Fruit fly (Drosophila melanogaster): ENCODE results near the gene CG42857.

CG42857 gene

dm6 chr3R:9800644-9801330, 20.2 kb downstream of the CG42857 start, which contains the start of the genes CG9467 and CG8526 (continued):
- peak; percentile 15 for TF ChIP-seq Bdp1 (GFP tag; optimal IDR thresholded peaks at IDR 0.05)
- TF ChIP-seq nerfin-1 (tag; optimal IDR thresholded peaks at IDR 0.05) = peak; percentile 87
- no peak for TF ChIP-seq CG18599 (GFP tag; optimal IDR thresholded peaks at IDR 0.05)
- no peak for TF ChIP-seq CG10959 (GFP tag; IDR thresholded peaks at IDR 0.05)
- TF ChIP-seq Nf-YA (GFP tag; IDR thresholded peaks at IDR 0.05) = no peak
- peak; percentile 86 for TF ChIP-seq CG9932 (GFP tag; IDR thresholded peaks at IDR 0.05)
- peak; percentile 79 for TF ChIP-seq trem (tag; optimal IDR thresholded peaks at IDR 0.05)
- TF ChIP-seq CG12659 (GFP tag; optimal IDR thresholded peaks at IDR 0.05) = peak; percentile 75
- TF ChIP-seq CG4360 (GFP tag; IDR thresholded peaks at IDR 0.05) = no peak
- no peak for TF ChIP-seq ERR (GFP tag; optimal IDR thresholded peaks at IDR 0.05)
- TF ChIP-seq gsb-n (tag; optimal IDR thresholded peaks at IDR 0.05) = no peak
- TF ChIP-seq CG14965 (GFP tag; optimal IDR thresholded peaks at IDR 0.05; ENCODE audit: borderline replicate concordance) = no peak
- peak; percentile 77 for TF ChIP-seq CG15696 (tag; optimal IDR thresholded peaks at IDR 0.05)
- TF ChIP-seq otp (GFP tag; IDR thresholded peaks at IDR 0.05) = 0 out of 3 replicates have a peak, but pooled peaks have one; percentile 26
- TF ChIP-seq CG5245 (GFP tag; optimal IDR thresholded peaks at IDR 0.05) = peak; percentile 34
- TF ChIP-seq CG13287 (GFP tag; IDR thresholded peaks at IDR 0.05; ENCODE audit: partially characterized antibody) = peak; percentile 84
- TF ChIP-seq sna (GFP tag; IDR thresholded peaks at IDR 0.05; ENCODE audit: partially characterized antibody) = 0 out of 2 replicates have a peak, but pooled peaks have one; percentile 29
- peak; percentile 68 for TF ChIP-seq CG6272 (GFP tag; IDR thresholded peaks at IDR 0.05)
- peak; percentile 79; the same call in 2 of the 4 replicates for TF ChIP-seq chinmo (GFP tag; IDR thresholded peaks at IDR 0.05; ENCODE audit: partially characterized antibody)
- TF ChIP-seq Drgx (GFP tag; IDR thresholded peaks at IDR 0.05) = no peak
- TF ChIP-seq Dref (GFP tag; IDR thresholded peaks at IDR 0.05) = peak; percentile 34; the same call in 1 of the 2 replicates
- peak; percentile 48; the same call in 2 of the 3 replicates for TF ChIP-seq tgo (GFP tag; IDR thresholded peaks at IDR 0.05)
- TF ChIP-seq CG32767 (GFP tag; IDR thresholded peaks at IDR 0.05) = peak; percentile 30; the same call in 1 of the 2 replicates
- no peak for TF ChIP-seq CG6683 (GFP tag; optimal IDR thresholded peaks at IDR 0.05)
- no peak for TF ChIP-seq dati (GFP tag; IDR thresholded peaks at IDR 0.05)
- TF ChIP-seq lilli (GFP tag; optimal IDR thresholded peaks at IDR 0.05) = peak; percentile 75
- no peak for TF ChIP-seq gro (GFP tag; optimal IDR thresholded peaks at IDR 0.05)
- TF ChIP-seq dan (GFP tag; IDR thresholded peaks at IDR 0.05) = no peak
- no peak for TF ChIP-seq B-H2 (GFP tag; optimal IDR thresholded peaks at IDR 0.05)
- peak; percentile 75 for TF ChIP-seq Nf-YC (tag; optimal IDR thresholded peaks at IDR 0.05)
- no peak for TF ChIP-seq B-H1 (GFP tag; IDR thresholded peaks at IDR 0.05)
- peak; percentile 51 for TF ChIP-seq CG8765 (GFP tag; IDR thresholded peaks at IDR 0.05)
- peak; percentile 97 for TF ChIP-seq row (GFP tag; IDR thresholded peaks at IDR 0.05)
- TF ChIP-seq D (optimal IDR thresholded peaks at IDR 0.05) = no peak
- TF ChIP-seq D (GFP tag; optimal IDR thresholded peaks at IDR 0.05) = no peak
- TF ChIP-seq CG1647 (GFP tag; optimal IDR thresholded peaks at IDR 0.05) = peak; percentile 23
- no peak for TF ChIP-seq cwo (GFP tag; optimal IDR thresholded peaks at IDR 0.05)
- TF ChIP-seq CG9797 (GFP tag; optimal IDR thresholded peaks at IDR 0.05) = peak; percentile 85
- TF ChIP-seq D19B (GFP tag; optimal IDR thresholded peaks at IDR 0.05) = peak; percentile 50
- TF ChIP-seq HLH4C (GFP tag; IDR thresholded peaks at IDR 0.05; ENCODE audit: partially characterized antibody) = peak; percentile 71
- TF ChIP-seq CG5180 (GFP tag; optimal IDR thresholded peaks at IDR 0.05) = no peak
- TF ChIP-seq gcm2 (GFP tag; optimal IDR thresholded peaks at IDR 0.05) = no peak
- TF ChIP-seq cato (GFP tag; optimal IDR thresholded peaks at IDR 0.05; ENCODE audit: borderline replicate concordance) = peak; percentile 44
- no peak for TF ChIP-seq jing (GFP tag; optimal IDR thresholded peaks at IDR 0.05)
- no peak for TF ChIP-seq ttk (GFP tag; IDR thresholded peaks at IDR 0.05)
- TF ChIP-seq Scr (GFP tag; IDR thresholded peaks at IDR 0.05; ENCODE audit: partially characterized antibody) = peak; percentile 90
- no peak for TF ChIP-seq CG4328 (GFP tag; optimal IDR thresholded peaks at IDR 0.05)
- no peak for TF ChIP-seq CHES-1-like (GFP tag; optimal IDR thresholded peaks at IDR 0.05)
- TF ChIP-seq CG17912 (GFP tag; optimal IDR thresholded peaks at IDR 0.05) = no peak

Measured in whole organism, embryonic.